ENCODE assay signal across 2 fruit fly cellular contexts in the genomic region with DNA sequence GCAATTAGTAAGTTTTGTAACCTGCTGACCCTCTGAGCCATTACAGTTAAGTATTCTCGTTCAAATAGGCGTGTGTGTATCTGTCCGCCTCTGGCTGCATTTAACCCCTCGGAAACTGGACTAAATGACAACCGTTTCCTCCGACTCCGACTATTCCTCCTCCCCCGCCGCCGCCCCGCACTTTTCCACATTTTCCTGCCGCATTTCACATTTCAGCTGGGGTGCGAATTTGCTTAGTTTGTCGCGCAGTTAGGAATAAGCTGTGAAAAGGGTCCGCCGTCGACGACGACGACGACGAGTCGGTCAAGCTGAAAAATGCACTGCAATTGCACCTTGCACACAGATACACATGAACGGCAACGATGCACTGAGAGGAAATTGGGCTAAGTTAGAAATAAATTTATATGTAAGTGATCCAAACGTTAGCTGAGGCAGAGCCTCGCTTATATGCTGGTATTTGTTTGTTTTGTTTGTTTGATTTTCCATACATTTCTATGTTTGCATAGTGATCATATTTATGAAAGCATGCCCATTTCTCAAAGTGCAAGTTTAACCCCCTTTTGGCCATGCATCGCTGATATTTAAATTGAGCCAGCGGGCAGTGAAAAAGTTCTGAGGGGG.
A peak's percentile ranks its signal among the peaks of the same experiment; 100 is the strongest.
TF ChIP-seq lines count a peak whose summit lies in the region.

No protein-coding gene starts in this region.

TF ChIP-seq in whole organism, embryonic, 481 proteins besides CTCF, POLR2A, EP300 and RAD21 (continued from another document):
- TF ChIP-seq pros (GFP tag; optimal IDR thresholded peaks at IDR 0.05; lab: Kevin White, UChicago) (peak; percentile 61), dmrt99B (tag; optimal IDR thresholded peaks at IDR 0.05; lab: Kevin White, UChicago) (peak; percentile 2), bsh (GFP tag; optimal IDR thresholded peaks at IDR 0.05; lab: Kevin White, UChicago) (peak in 1 of 2 experiments; percentile 40), crol (GFP tag; IDR thresholded peaks at IDR 0.05; lab: Robert Waterston, UW) (peak; percentile 62)

TF ChIP-seq in whole organism, prepupa, 60 proteins besides CTCF, POLR2A, EP300 and RAD21 (continued from another document):
- TF ChIP-seq spab (GFP tag; optimal IDR thresholded peaks at IDR 0.05; lab: Kevin White, UChicago) (no peak), CG16779 (tag; optimal IDR thresholded peaks at IDR 0.05; lab: Kevin White, UChicago) (no peak), Ets96B (tag; optimal IDR thresholded peaks at IDR 0.05; lab: Kevin White, UChicago) (peak; percentile 16), dsx (GFP tag; optimal IDR thresholded peaks at IDR 0.05; lab: Kevin White, UChicago; ENCODE audit: poor library complexity, severe bottlenecking) (peak; percentile 23), Gug (GFP tag; IDR thresholded peaks at IDR 0.05; lab: Robert Waterston, UW) (peak; percentile 14; the same call in 1 of the 2 replicates), Sox14 (GFP tag; optimal IDR thresholded peaks at IDR 0.05; lab: Kevin White, UChicago) (peak; percentile 14), CG34406 (GFP tag; optimal IDR thresholded peaks at IDR 0.05; lab: Kevin White, UChicago) (no peak), Sox102F (GFP tag; optimal IDR thresholded peaks at IDR 0.05; lab: Kevin White, UChicago) (peak; percentile 21), Eip78C (GFP tag; lab: Kevin White, UChicago) (peak; percentile 58), Hr4 (GFP tag; optimal IDR thresholded peaks at IDR 0.05; lab: Kevin White, UChicago) (peak; percentile 21), CG8119 (GFP tag; IDR thresholded peaks at IDR 0.05; lab: Robert Waterston, UW) (peak; percentile 35; the same call in 1 of the 3 replicates), svp (GFP tag; lab: Kevin White, UChicago) (peak; percentile 78)
